Fruit fly (Drosophila melanogaster) whole organism, pupa: ENCODE data around the gene CG13085.

Source experiments
- CG4496 ChIP-seq: fragments of 200-800 bp; sonication (Bioruptor generic); IDR thresholded peaks from 3 replicates; pipeline ENCODE4 v1.3.6; 2022; ENCODE audit warnings: missing biosample characterization, missing genetic modification characterization
- CG9948 ChIP-seq: fragments of 200-800 bp; sonication (Bioruptor generic); optimal IDR thresholded peaks from 2 replicates; lab custom pipeline; 2018; ENCODE audit warnings: missing biosample characterization, mild to moderate bottlenecking, missing genetic modification characterization, moderate library complexity
- EcR ChIP-seq: fragments of 200-800 bp; sonication (Bioruptor generic); optimal IDR thresholded peaks from 3 replicates; lab custom pipeline; 2019; ENCODE audit warnings: missing biosample characterization, missing genetic modification characterization, mild to moderate bottlenecking, moderate library complexity, missing genetic modification reagents
- Snoo ChIP-seq: fragments of 200-800 bp; sonication (Bioruptor generic); optimal IDR thresholded peaks from 3 replicates; lab custom pipeline; 2017; ENCODE audit warnings: missing biosample characterization, mild to moderate bottlenecking, missing genetic modification characterization, inconsistent platforms
- rn ChIP-seq: fragments of 200-800 bp; sonication (Bioruptor generic); IDR thresholded peaks from 2 replicates; pipeline ENCODE4 v1.3.6; 2022; ENCODE audit warnings: missing biosample characterization, missing genetic modification characterization

DNA sequence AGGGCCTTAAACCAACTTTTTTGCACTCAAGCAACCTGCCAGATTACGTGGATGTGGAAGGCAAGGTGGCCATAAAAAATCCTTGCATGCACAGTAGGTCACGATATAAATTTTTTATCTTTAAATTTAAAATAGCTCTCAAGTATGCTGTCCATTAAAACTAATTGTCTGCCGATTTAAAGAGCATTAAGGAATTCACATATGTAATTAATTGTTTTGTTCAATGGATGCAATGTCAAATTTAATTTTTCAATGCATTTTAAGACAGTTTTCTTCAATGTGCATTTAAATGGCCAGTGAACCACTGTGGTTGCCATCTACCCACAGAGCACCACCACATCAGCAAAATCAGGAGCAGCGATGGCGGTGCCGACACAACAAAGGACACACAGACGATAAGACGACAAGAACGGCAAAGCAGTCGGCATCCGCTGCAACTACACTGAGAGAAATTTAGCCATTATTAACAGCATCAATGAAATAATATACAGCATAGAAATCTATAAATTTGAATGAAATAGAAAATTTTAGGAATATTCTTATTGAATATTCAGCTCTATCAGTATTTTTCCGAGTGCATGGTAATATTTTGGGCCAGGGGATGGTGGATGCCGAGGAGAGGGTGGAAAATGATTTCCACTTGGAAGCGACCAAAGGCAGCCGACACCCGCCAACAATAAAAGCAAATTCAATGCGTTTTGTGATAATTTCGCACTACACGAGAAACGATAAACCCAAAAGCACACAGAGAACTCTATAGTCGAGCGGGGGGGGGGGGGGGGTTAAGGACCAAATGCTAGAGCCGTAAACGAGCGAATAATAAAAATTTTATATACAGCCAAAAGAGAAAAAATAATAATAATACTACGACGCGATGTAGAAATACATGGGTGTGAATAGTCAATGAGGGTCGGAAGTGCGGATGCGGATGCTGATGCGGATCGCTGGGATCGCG is 46.4 kb upstream of the CG13085 start:
- TF ChIP-seq rn (GFP tag; lab: Robert Waterston, UW) (no peak), EcR (no peak), CG9948 (tag; lab: Kevin White, UChicago) (peak; percentile 37), CG4496 (GFP tag; lab: Robert Waterston, UW) (no peak; the same call in 2 of the 3 replicates), Snoo (tag; lab: Kevin White, UChicago) (no peak)
